Worm (Caenorhabditis elegans): ENCODE measurements around the gene srh-271.

ce11 chrV:2608352-2608751 lies 13.4 kb downstream of the srh-271 start, which contains the start of gene acr-17:
- TF ChIP-seq ref-1 (GFP tag; conservative IDR thresholded peaks at IDR 0.05) (no peak), ztf-29 (GFP tag; IDR thresholded peaks at IDR 0.05) (no peak), ztf-23 (GFP tag; IDR thresholded peaks at IDR 0.05) (no peak), klf-2 (GFP tag; conservative IDR thresholded peaks at IDR 0.05) (no peak), med-1 (GFP tag; optimal IDR thresholded peaks at IDR 0.05; ENCODE audit: insufficient read depth) (no peak), tab-1 (GFP tag; IDR thresholded peaks at IDR 0.05) (no peak)

All from whole organism, midembryonic.